Worm (Caenorhabditis elegans) whole organism, young adult: Measurements from ENCODE around the gene Y54G2A.77.
A peak's percentile ranks its signal among the peaks of the same experiment; 100 is the strongest.

Experiments used
- B0336.3 ChIP-seq: fragments of 200-800 bp; sonication (Bioruptor generic); IDR thresholded peaks from 2 replicates; pipeline ENCODE4 v1.3.6; 2022; ENCODE audit warnings: missing genetic modification characterization, missing compliant biosample characterization
- C06A6.2 ChIP-seq: fragments of 200-800 bp; sonication (Bioruptor generic); conservative IDR thresholded peaks from 2 replicates; pipeline ENCODE4 v1.3.6; 2022; ENCODE audit warnings: missing genetic modification characterization, missing compliant biosample characterization
- F49E8.2 ChIP-seq: sonication (generic microtip); optimal IDR thresholded peaks from 3 replicates; lab custom pipeline; 2017; ENCODE audit warnings: missing genetic modification characterization, mild to moderate bottlenecking, missing compliant biosample characterization, antibody characterized with exemption, moderate library complexity; ENCODE audit not compliant: insufficient read depth
- F55B11.4 ChIP-seq: sonication (generic microtip); optimal IDR thresholded peaks from 2 replicates; lab custom pipeline; 2016; ENCODE audit warnings: missing compliant biosample characterization, missing genetic modification characterization, borderline replicate concordance; ENCODE audit not compliant: insufficient read depth
- F57A8.1 ChIP-seq: fragments of 200-800 bp; sonication (Bioruptor generic); optimal IDR thresholded peaks from 2 replicates; lab custom pipeline; 2018; ENCODE audit warnings: mild to moderate bottlenecking, missing genetic modification characterization, moderate library complexity, missing compliant biosample characterization
- K11D2.4 ChIP-seq: fragments of 200-800 bp; sonication (Bioruptor generic); IDR thresholded peaks from 2 replicates; pipeline ENCODE4 v1.3.6; 2022; ENCODE audit warnings: missing genetic modification reagents, missing genetic modification characterization, missing compliant biosample characterization
- T26A5.8 ChIP-seq: sonication (generic microtip); optimal IDR thresholded peaks from 2 replicates; lab custom pipeline; 2016; ENCODE audit warnings: missing genetic modification characterization, missing compliant biosample characterization
- Y53F4B.3 ChIP-seq: fragments of 200-800 bp; sonication (Bioruptor generic); IDR thresholded peaks from 2 replicates; pipeline ENCODE4 v1.3.6; 2022; ENCODE audit warnings: missing genetic modification reagents, missing genetic modification characterization, missing compliant biosample characterization
- Y56A3A.18 ChIP-seq: fragments of 200-800 bp; sonication (Bioruptor generic); IDR thresholded peaks from 2 replicates; pipeline ENCODE4 v1.3.6; 2022; ENCODE audit warnings: missing genetic modification reagents, missing genetic modification characterization, missing compliant biosample characterization
- Y95B8A.8 ChIP-seq: fragments of 200-800 bp; sonication (Bioruptor generic); IDR thresholded peaks from 2 replicates; pipeline ENCODE4 v1.3.6; 2022; ENCODE audit warnings: missing genetic modification reagents, missing genetic modification characterization, missing compliant biosample characterization
- atf-7 ChIP-seq: sonication (generic microtip); optimal IDR thresholded peaks from 2 replicates; lab custom pipeline; 2017; ENCODE audit warnings: mild to moderate bottlenecking, missing genetic modification characterization, missing compliant biosample characterization
- athp-1 ChIP-seq: sonication (generic microtip); optimal IDR thresholded peaks from 2 replicates; lab custom pipeline; 2017; ENCODE audit warnings: mild to moderate bottlenecking, missing genetic modification characterization, missing compliant biosample characterization
- ccch-3 ChIP-seq: fragments of 200-800 bp; sonication (Bioruptor generic); optimal IDR thresholded peaks from 2 replicates; lab custom pipeline; 2018; ENCODE audit warnings: mild to moderate bottlenecking, missing genetic modification characterization, missing compliant biosample characterization
- dpl-1 ChIP-seq: fragments of 150-350 bp; optimal IDR thresholded peaks from 2 replicates; lab custom pipeline; 2014; ENCODE audit warnings: missing biosample characterization, missing genetic modification reagents, missing genetic modification characterization
- egl-44 ChIP-seq: fragments of 200-800 bp; sonication (Bioruptor generic); IDR thresholded peaks from 2 replicates; pipeline ENCODE4 v1.3.6; 2022; ENCODE audit warnings: missing genetic modification reagents, missing genetic modification characterization, missing compliant biosample characterization
- ets-4 ChIP-seq: fragments of 200-800 bp; sonication (Bioruptor generic); optimal IDR thresholded peaks from 2 replicates; lab custom pipeline; 2018; ENCODE audit warnings: mild to moderate bottlenecking, missing genetic modification characterization, missing compliant biosample characterization
- fkh-3 ChIP-seq: sonication (generic microtip); optimal IDR thresholded peaks from 2 replicates; lab custom pipeline; 2016; ENCODE audit warnings: mild to moderate bottlenecking, missing genetic modification characterization, missing compliant biosample characterization
- lin-26 ChIP-seq: fragments of 200-800 bp; sonication (Bioruptor generic); IDR thresholded peaks from 2 replicates; pipeline ENCODE4 v1.3.6; 2022; ENCODE audit warnings: missing genetic modification reagents, missing genetic modification characterization, missing compliant biosample characterization
- lsl-1 ChIP-seq: fragments of 200-800 bp; sonication (Bioruptor generic); optimal IDR thresholded peaks from 2 replicates; lab custom pipeline; 2018; ENCODE audit warnings: mild to moderate bottlenecking, missing genetic modification characterization, moderate library complexity, missing compliant biosample characterization
- madf-3 ChIP-seq: fragments of 200-800 bp; sonication (Bioruptor generic); IDR thresholded peaks from 2 replicates; pipeline ENCODE4 v1.3.6; 2022; ENCODE audit warnings: missing genetic modification reagents, missing genetic modification characterization, missing compliant biosample characterization
- mcd-1 ChIP-seq: fragments of 200-800 bp; sonication (Bioruptor generic); IDR thresholded peaks from 2 replicates; pipeline ENCODE4 v1.3.6; 2022; ENCODE audit warnings: missing genetic modification reagents, missing genetic modification characterization, missing compliant biosample characterization
- mxl-1 ChIP-seq: sonication (generic microtip); optimal IDR thresholded peaks from 2 replicates; lab custom pipeline; 2016; ENCODE audit warnings: missing genetic modification characterization, missing compliant biosample characterization
- nfya-2 ChIP-seq: fragments of 200-800 bp; sonication (Bioruptor generic); IDR thresholded peaks from 2 replicates; pipeline ENCODE4 v1.3.6; 2022; ENCODE audit warnings: missing genetic modification reagents, missing genetic modification characterization, missing compliant biosample characterization
- nhr-120 ChIP-seq: fragments of 200-800 bp; sonication (Bioruptor generic); IDR thresholded peaks from 2 replicates; pipeline ENCODE4 v1.3.6; 2022; ENCODE audit warnings: missing genetic modification characterization, missing compliant biosample characterization
- nhr-179 ChIP-seq: sonication (generic microtip); optimal IDR thresholded peaks from 2 replicates; lab custom pipeline; 2016; ENCODE audit warnings: mild to moderate bottlenecking, missing genetic modification characterization, missing compliant biosample characterization
- nhr-27 ChIP-seq: fragments of 200-800 bp; sonication (Bioruptor generic); optimal IDR thresholded peaks from 2 replicates; lab custom pipeline; 2018; ENCODE audit warnings: mild to moderate bottlenecking, missing genetic modification characterization, moderate library complexity, missing compliant biosample characterization
- nhr-80 ChIP-seq: sonication (generic microtip); optimal IDR thresholded peaks from 2 replicates; lab custom pipeline; 2016; ENCODE audit warnings: missing genetic modification characterization, missing compliant biosample characterization
- pbrm-1 ChIP-seq: fragments of 200-800 bp; sonication (Bioruptor generic); IDR thresholded peaks from 2 replicates; pipeline ENCODE4 v1.3.6; 2022; ENCODE audit warnings: missing genetic modification reagents, missing genetic modification characterization, missing compliant biosample characterization
- repo-1 ChIP-seq: sonication (generic microtip); optimal IDR thresholded peaks from 2 replicates; lab custom pipeline; 2017; ENCODE audit warnings: mild to moderate bottlenecking, missing genetic modification characterization, missing compliant biosample characterization
- sdz-38 ChIP-seq: sonication (generic microtip); optimal IDR thresholded peaks from 2 replicates; lab custom pipeline; 2016; ENCODE audit warnings: missing genotype, missing genetic modification characterization, missing compliant biosample characterization
- snpc-1.3 ChIP-seq: sonication (generic microtip); optimal IDR thresholded peaks from 2 replicates; lab custom pipeline; 2017; ENCODE audit warnings: missing genetic modification characterization, mild to moderate bottlenecking, missing compliant biosample characterization, antibody characterized with exemption, moderate library complexity, missing genotype, missing genetic modification reagents; ENCODE audit not compliant: insufficient read depth
- tbp1 ChIP-seq: fragments of 200-800 bp; sonication (Bioruptor generic); optimal IDR thresholded peaks from 2 replicates; lab custom pipeline; 2018; ENCODE audit warnings: mild to moderate bottlenecking, missing genetic modification characterization, missing compliant biosample characterization
- tbx-9 ChIP-seq: sonication (generic microtip); optimal IDR thresholded peaks from 2 replicates; lab custom pipeline; 2016; ENCODE audit warnings: borderline replicate concordance, missing genetic modification characterization, inconsistent platforms, missing compliant biosample characterization
- unc-130 ChIP-seq: sonication (generic microtip); optimal IDR thresholded peaks from 2 replicates; lab custom pipeline; 2016; ENCODE audit warnings: missing genetic modification reagents, missing genetic modification characterization, missing compliant biosample characterization
- zfh-2 ChIP-seq: fragments of 200-800 bp; sonication (Bioruptor generic); conservative IDR thresholded peaks from 2 replicates; pipeline ENCODE4 v1.3.6; 2022; ENCODE audit warnings: missing genetic modification reagents, missing genetic modification characterization, missing compliant biosample characterization
- zim-3 ChIP-seq: sonication (generic microtip); optimal IDR thresholded peaks from 2 replicates; lab custom pipeline; 2017; ENCODE audit warnings: mild to moderate bottlenecking, missing genetic modification characterization, moderate library complexity, missing compliant biosample characterization
- ztf-18 ChIP-seq: sonication (generic microtip); optimal IDR thresholded peaks from 2 replicates; lab custom pipeline; 2016; ENCODE audit warnings: missing genotype, mild to moderate bottlenecking, missing genetic modification characterization, missing compliant biosample characterization
- ztf-6 ChIP-seq: fragments of 200-800 bp; sonication (Bioruptor generic); IDR thresholded peaks from 2 replicates; pipeline ENCODE4 v1.3.6; 2022; ENCODE audit warnings: missing genetic modification reagents, missing genetic modification characterization, missing compliant biosample characterization

Gene Y54G2A.77

ce11 chrIV:2725784-2726183, 36.7 kb upstream of the Y54G2A.77 start, which contains the start of gene ubxn-2 (continued):
- no peak for TF ChIP-seq nhr-120
- TF ChIP-seq ztf-18 (tag; lab: Kevin White, UChicago): peak; percentile 96
- TF ChIP-seq B0336.3 (GFP tag; lab: Robert Waterston, UW): peak; percentile 73
- no peak for TF ChIP-seq F55B11.4 (tag; lab: Kevin White, UChicago)
- TF ChIP-seq dpl-1 (GFP tag; lab: Kevin White, UChicago): peak; percentile 48

ce11 chrIV:2729957-2730356, 32.5 kb upstream of the Y54G2A.77 start, which contains the start of gene Y94H6A.2:
TSS of gene Y94H6A.2 (plus strand) at chrIV:2730292.
- TF ChIP-seq B0336.3 (GFP tag; lab: Robert Waterston, UW) (no peak), nhr-80 (peak; percentile 67)
- TF ChIP-seq, all 124 proteins: peak for 1

- TF ChIP-seq Y95B8A.8 (GFP tag; lab: Robert Waterston, UW) (no peak), fkh-3 (tag; lab: Kevin White, UChicago) (no peak), zfh-2 (no peak), mxl-1 (tag; lab: Kevin White, UChicago) (no peak), ets-4 (GFP tag; lab: Kevin White, UChicago) (no peak), nhr-27 (tag; lab: Kevin White, UChicago) (no peak), tbp1 (GFP tag; lab: Kevin White, UChicago) (no peak), Y56A3A.18 (no peak), unc-130 (no peak), F57A8.1 (no peak), nhr-179 (tag; lab: Kevin White, UChicago) (no peak), lin-26 (GFP tag; lab: Robert Waterston, UW) (no peak), tbx-9 (tag; lab: Kevin White, UChicago) (no peak), athp-1 (tag; lab: Kevin White, UChicago) (no peak), zim-3 (tag; lab: Kevin White, UChicago) (no peak), repo-1 (no peak), Y53F4B.3 (no peak), K11D2.4 (no peak), ccch-3 (GFP tag; lab: Kevin White, UChicago) (no peak)
Observed at ce11 chrIV:2734675-2735074, 27.8 kb upstream of the Y54G2A.77 start.

ce11 chrIV:2736575-2736974, 25.9 kb upstream of the Y54G2A.77 start:
- no peak for TF ChIP-seq C06A6.2
- TF ChIP-seq mcd-1 (GFP tag; lab: Robert Waterston, UW): no peak
- TF ChIP-seq nfya-2 (GFP tag; lab: Robert Waterston, UW): no peak
- no peak for TF ChIP-seq snpc-1.3
- TF ChIP-seq atf-7 (tag; lab: Kevin White, UChicago): no peak
- TF ChIP-seq sdz-38 (tag; lab: Kevin White, UChicago): no peak
- TF ChIP-seq T26A5.8 (tag; lab: Kevin White, UChicago): no peak
- no peak for TF ChIP-seq F49E8.2 (tag; lab: Kevin White, UChicago)
- TF ChIP-seq pbrm-1: no peak
- TF ChIP-seq ztf-6 (GFP tag; lab: Robert Waterston, UW): no peak
- no peak for TF ChIP-seq egl-44 (GFP tag; lab: Robert Waterston, UW)
- no peak for TF ChIP-seq madf-3 (GFP tag; lab: Robert Waterston, UW)
- no peak for TF ChIP-seq lsl-1
- TF ChIP-seq fkh-3 (tag; lab: Kevin White, UChicago): no peak
